Fruit fly (Drosophila melanogaster) whole organism, embryonic: ENCODE data around the gene Swip-1.

Experiments used
- Aef1 ChIP-seq: fragments of 200-800 bp; sonication (Bioruptor generic); IDR thresholded peaks from 3 replicates; pipeline ENCODE4 v1.3.6; 2022; ENCODE audit warnings: missing biosample characterization, missing genetic modification characterization
- Bgb ChIP-seq: fragments of 200-800 bp; sonication (Bioruptor generic); IDR thresholded peaks from 2 replicates; pipeline ENCODE4 v1.3.6; 2022; ENCODE audit warnings: missing biosample characterization, missing genetic modification characterization; ENCODE audit not compliant: partially characterized antibody
- CG10543 ChIP-seq: fragments of 200-800 bp; sonication (Bioruptor generic); optimal IDR thresholded peaks from 3 replicates; lab custom pipeline; 2017; ENCODE audit warnings: missing biosample characterization, mild to moderate bottlenecking, missing genetic modification characterization, moderate library complexity
- CG10565 ChIP-seq: fragments of 200-800 bp; sonication (Bioruptor generic); optimal IDR thresholded peaks from 3 replicates; lab custom pipeline; 2016; ENCODE audit warnings: missing biosample characterization, mild to moderate bottlenecking, missing genetic modification characterization
- CG10979 ChIP-seq: fragments of 200-800 bp; sonication (Bioruptor generic); optimal IDR thresholded peaks from 2 replicates; lab custom pipeline; 2018; ENCODE audit warnings: missing biosample characterization, mild to moderate bottlenecking, missing genetic modification characterization, moderate library complexity
- CG14050 ChIP-seq: fragments of 200-800 bp; sonication (Bioruptor generic); IDR thresholded peaks from 3 replicates; pipeline ENCODE4 v1.3.6; 2022; ENCODE audit warnings: missing biosample characterization, missing genetic modification characterization
- CG15073 ChIP-seq: fragments of 200-800 bp; sonication (Bioruptor generic); optimal IDR thresholded peaks from 2 replicates; lab custom pipeline; 2016; ENCODE audit warnings: missing biosample characterization, missing genetic modification characterization
- CG15269 ChIP-seq: fragments of 200-800 bp; sonication (Bioruptor generic); optimal IDR thresholded peaks from 2 replicates; lab custom pipeline; 2018; ENCODE audit warnings: missing biosample characterization, mild to moderate bottlenecking, missing genetic modification characterization, moderate library complexity
- CG1529 ChIP-seq: fragments of 200-800 bp; sonication (Bioruptor generic); optimal IDR thresholded peaks from 3 replicates; lab custom pipeline; 2018; ENCODE audit warnings: missing biosample characterization, missing genetic modification characterization
- CG15479 ChIP-seq: fragments of 200-800 bp; sonication (Bioruptor generic); optimal IDR thresholded peaks from 3 replicates; lab custom pipeline; 2019; ENCODE audit warnings: missing biosample characterization, mild to moderate bottlenecking, missing genetic modification characterization, moderate library complexity
- CG17568 ChIP-seq: fragments of 200-800 bp; sonication (Bioruptor generic); optimal IDR thresholded peaks from 2 replicates; lab custom pipeline; 2018; ENCODE audit warnings: missing biosample characterization, mild to moderate bottlenecking, missing genetic modification characterization, moderate library complexity
- CG4360 ChIP-seq: fragments of 200-800 bp; sonication (Bioruptor generic); IDR thresholded peaks from 2 replicates; pipeline ENCODE4 v1.3.6; 2022; ENCODE audit warnings: missing biosample characterization, missing genetic modification characterization
- CG4404 ChIP-seq: fragments of 200-800 bp; sonication (Bioruptor generic); IDR thresholded peaks from 2 replicates; pipeline ENCODE4 v1.3.6; 2022; ENCODE audit warnings: missing biosample characterization, missing genetic modification characterization
- CG5953 ChIP-seq: fragments of 200-800 bp; sonication (Bioruptor generic); IDR thresholded peaks from 2 replicates; pipeline ENCODE4 v1.3.6; 2022; ENCODE audit warnings: missing biosample characterization, missing genetic modification characterization
- CG6683 ChIP-seq: fragments of 200-800 bp; sonication (Bioruptor generic); optimal IDR thresholded peaks from 2 replicates; lab custom pipeline; 2017; ENCODE audit warnings: missing biosample characterization, mild to moderate bottlenecking, missing genetic modification characterization, missing genetic modification reagents
- CG8944 ChIP-seq: fragments of 200-800 bp; sonication (Bioruptor generic); optimal IDR thresholded peaks from 3 replicates; lab custom pipeline; 2016; ENCODE audit warnings: missing biosample characterization, missing genetic modification characterization
- CG9817 ChIP-seq: fragments of 200-800 bp; sonication (Bioruptor generic); optimal IDR thresholded peaks from 2 replicates; lab custom pipeline; 2018; ENCODE audit warnings: missing biosample characterization, mild to moderate bottlenecking, missing genetic modification characterization, moderate library complexity
- Camta ChIP-seq: fragments of 200-800 bp; sonication (Bioruptor generic); optimal IDR thresholded peaks from 2 replicates; lab custom pipeline; 2016; ENCODE audit warnings: missing biosample characterization, missing genetic modification characterization
- CoRest ChIP-seq: fragments of 200-800 bp; sonication (Bioruptor generic); optimal IDR thresholded peaks from 3 replicates; lab custom pipeline; 2018; ENCODE audit warnings: missing biosample characterization, mild to moderate bottlenecking, missing genetic modification characterization, moderate library complexity
- E2f1 ChIP-seq: fragments of 200-800 bp; sonication (Bioruptor generic); IDR thresholded peaks from 2 replicates; pipeline ENCODE4 v1.3.6; 2022; ENCODE audit warnings: missing biosample characterization, missing genetic modification characterization
- ERR ChIP-seq: fragments of 200-800 bp; sonication (Bioruptor generic); optimal IDR thresholded peaks from 2 replicates; lab custom pipeline; 2016; ENCODE audit warnings: missing biosample characterization, missing genetic modification characterization
- Ets65A ChIP-seq: fragments of 200-800 bp; sonication (Bioruptor generic); peaks from one replicate; lab custom pipeline; 2016; ENCODE audit warnings: missing biosample characterization, missing genetic modification characterization
- Fer1 ChIP-seq: fragments of 200-800 bp; sonication (Bioruptor generic); optimal IDR thresholded peaks from 2 replicates; lab custom pipeline; 2017; ENCODE audit warnings: missing biosample characterization, mild to moderate bottlenecking, missing genetic modification characterization
- H15 ChIP-seq: fragments of 200-800 bp; sonication (Bioruptor generic); IDR thresholded peaks from 3 replicates; pipeline ENCODE4 v1.3.6; 2022; ENCODE audit warnings: missing biosample characterization, missing genetic modification characterization
- Hsf ChIP-seq: fragments of 200-800 bp; sonication (Bioruptor generic); optimal IDR thresholded peaks from 3 replicates; lab custom pipeline; 2016; ENCODE audit warnings: missing biosample characterization, missing genetic modification characterization
- MTF-1 ChIP-seq: fragments of 200-800 bp; sonication (Bioruptor generic); optimal IDR thresholded peaks from 2 replicates; lab custom pipeline; 2018; ENCODE audit warnings: missing biosample characterization, mild to moderate bottlenecking, missing genetic modification characterization, borderline replicate concordance
- NFAT ChIP-seq: fragments of 200-800 bp; sonication (Bioruptor generic); IDR thresholded peaks from 2 replicates; pipeline ENCODE4 v1.3.6; 2022; ENCODE audit warnings: missing biosample characterization, missing genetic modification characterization
- Opbp ChIP-seq: fragments of 200-800 bp; sonication (Bioruptor generic); IDR thresholded peaks from 3 replicates; pipeline ENCODE4 v1.3.6; 2022; ENCODE audit warnings: missing biosample characterization, missing genetic modification characterization; ENCODE audit not compliant: partially characterized antibody
- Optix ChIP-seq: fragments of 200-800 bp; sonication (Bioruptor generic); IDR thresholded peaks from 3 replicates; pipeline ENCODE4 v1.3.6; 2022; ENCODE audit warnings: missing biosample characterization, missing genetic modification characterization
- Poxn ChIP-seq: fragments of 200-800 bp; sonication (Bioruptor generic); IDR thresholded peaks from 2 replicates; pipeline ENCODE4 v1.3.6; 2022; ENCODE audit warnings: missing biosample characterization, missing genetic modification characterization
- Stat92E ChIP-seq, 3 experiments: fragments of >200 bp in 2 of 3; fragments of 200-800 bp in 1 of 3; sonication (Bioruptor generic) in 1 of 3; optimal IDR thresholded peaks; 2 replicates each; lab custom pipeline; 2017 to 2019; ENCODE audit warnings: missing biosample characterization in 3 of 3, missing genetic modification characterization in 3 of 3, mild to moderate bottlenecking in 1 of 3, moderate library complexity in 1 of 3
- Taf1 ChIP-seq: fragments of 200-800 bp; sonication (Bioruptor generic); IDR thresholded peaks from 2 replicates; pipeline ENCODE4 v1.3.6; 2022; ENCODE audit warnings: missing biosample characterization, missing genetic modification characterization
- amos ChIP-seq: fragments of 200-800 bp; sonication (Bioruptor generic); IDR thresholded peaks from 2 replicates; pipeline ENCODE4 v1.3.6; 2022; ENCODE audit warnings: missing biosample characterization, missing genetic modification characterization; ENCODE audit not compliant: partially characterized antibody
- bbx ChIP-seq: fragments of 200-800 bp; sonication (Bioruptor generic); IDR thresholded peaks from 2 replicates; pipeline ENCODE4 v1.3.6; 2022; ENCODE audit warnings: missing biosample characterization, missing genetic modification characterization; ENCODE audit not compliant: partially characterized antibody
- chm ChIP-seq: fragments of 200-800 bp; sonication (Bioruptor generic); IDR thresholded peaks from 2 replicates; pipeline ENCODE4 v1.3.6; 2022; ENCODE audit warnings: missing biosample characterization, missing genetic modification characterization
- crc ChIP-seq: fragments of 200-800 bp; sonication (Bioruptor generic); optimal IDR thresholded peaks from 2 replicates; lab custom pipeline; 2016; ENCODE audit warnings: missing biosample characterization, missing genetic modification characterization
- danr ChIP-seq: fragments of 200-800 bp; sonication (Bioruptor generic); IDR thresholded peaks from 2 replicates; pipeline ENCODE4 v1.3.6; 2022; ENCODE audit warnings: missing biosample characterization, missing genetic modification characterization
- grau ChIP-seq: fragments of 200-800 bp; optimal IDR thresholded peaks from 3 replicates; lab custom pipeline; 2019; ENCODE audit warnings: missing biosample characterization, mild to moderate bottlenecking, missing genetic modification characterization, moderate library complexity
- kah ChIP-seq: fragments of 200-800 bp; sonication (Bioruptor generic); optimal IDR thresholded peaks from 2 replicates; lab custom pipeline; 2018; ENCODE audit warnings: missing biosample characterization, mild to moderate bottlenecking, missing genetic modification characterization
- nom ChIP-seq: fragments of 200-800 bp; sonication (Bioruptor generic); optimal IDR thresholded peaks from 2 replicates; lab custom pipeline; 2017; ENCODE audit warnings: missing biosample characterization, missing genetic modification characterization, mild to moderate bottlenecking, moderate library complexity, missing genetic modification reagents
- onecut ChIP-seq: fragments of 200-800 bp; sonication (Bioruptor generic); IDR thresholded peaks from 2 replicates; pipeline ENCODE4 v1.3.6; 2022; ENCODE audit warnings: missing biosample characterization, missing genetic modification characterization
- prd ChIP-seq, 3 experiments: fragments of >200 bp in 2 of 3; fragments of 200-800 bp in 1 of 3; sonication (Bioruptor generic) in 1 of 3; optimal IDR thresholded peaks in 2 of 3; IDR thresholded peaks in 1 of 3; 2 replicates in 2 of 3; 3 replicates in 1 of 3; pipeline versions ENCODE4 v1.3.6 to Lab custom; 2017 to 2022; ENCODE audit warnings: missing biosample characterization in 1 of 3, missing genetic modification characterization in 1 of 3
- sd ChIP-seq: fragments of 200-800 bp; sonication (Bioruptor generic); optimal IDR thresholded peaks from 3 replicates; lab custom pipeline; 2018; ENCODE audit warnings: missing biosample characterization, mild to moderate bottlenecking, missing genetic modification characterization, moderate library complexity
- seq ChIP-seq: fragments of 200-800 bp; sonication (Bioruptor generic); IDR thresholded peaks from 2 replicates; pipeline ENCODE4 v1.3.6; 2022; ENCODE audit warnings: missing biosample characterization, missing genetic modification characterization
- slbo ChIP-seq: fragments of 200-800 bp; sonication (Bioruptor generic); IDR thresholded peaks from 2 replicates; pipeline ENCODE4 v1.3.6; 2022; ENCODE audit warnings: missing biosample characterization, missing genetic modification characterization
- sna ChIP-seq: fragments of 200-800 bp; sonication (Bioruptor generic); IDR thresholded peaks from 2 replicates; pipeline ENCODE4 v1.3.6; 2022; ENCODE audit warnings: missing biosample characterization, missing genetic modification characterization; ENCODE audit not compliant: partially characterized antibody
- tio ChIP-seq: fragments of 200-800 bp; sonication (Bioruptor generic); optimal IDR thresholded peaks from 2 replicates; lab custom pipeline; 2017; ENCODE audit warnings: missing biosample characterization, missing genetic modification characterization, inconsistent platforms
- tna ChIP-seq: fragments of 200-800 bp; sonication (Bioruptor generic); IDR thresholded peaks from 2 replicates; pipeline ENCODE4 v1.3.6; 2022; ENCODE audit warnings: missing biosample characterization, missing genetic modification characterization; ENCODE audit not compliant: partially characterized antibody

Swip-1 gene

DNA sequence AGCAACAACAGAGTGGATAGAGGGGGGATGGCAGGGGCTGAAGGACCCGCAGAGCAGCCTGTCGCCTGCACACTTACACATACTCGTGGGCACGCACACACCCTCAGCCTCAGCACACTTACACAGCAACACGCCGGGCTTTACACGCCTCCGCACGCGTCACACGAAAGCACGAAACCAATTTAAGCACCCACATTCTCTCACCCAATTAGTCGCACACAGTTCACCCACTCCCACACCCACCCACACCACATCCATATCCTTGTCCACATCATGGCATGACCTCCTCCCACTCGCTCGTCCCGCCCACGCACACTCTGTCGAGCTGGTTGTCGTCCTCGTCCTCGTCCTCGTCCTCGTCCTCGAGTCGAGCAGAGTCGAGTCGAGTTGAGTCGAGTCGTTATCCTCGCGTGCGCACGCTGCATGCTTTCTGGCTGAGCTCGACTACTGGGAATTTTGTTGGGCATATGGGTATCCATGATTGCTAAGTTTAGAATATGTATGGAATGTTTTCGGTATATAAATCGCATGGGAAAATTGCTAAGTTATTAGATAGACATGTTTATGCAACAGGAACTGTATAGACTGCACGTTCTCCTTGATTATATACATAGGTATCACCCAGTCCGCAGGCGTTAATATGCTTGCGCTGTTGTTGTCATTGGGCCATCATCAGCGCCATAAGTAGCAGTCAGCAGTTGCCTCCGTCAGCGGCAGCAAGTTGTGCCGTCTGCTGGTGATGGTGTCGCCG, 25.0 kb upstream of the Swip-1 start (continued):
- TF ChIP-seq CG10979 (peak; percentile 75), CoRest (tag; lab: Kevin White, UChicago) (peak; percentile 84), Optix (GFP tag; lab: Robert Waterston, UW) (peak; percentile 88), Hsf (GFP tag; lab: Kevin White, UChicago) (peak; percentile 78), Opbp (GFP tag; lab: Robert Waterston, UW) (no peak), sna (GFP tag; lab: Robert Waterston, UW) (no peak), CG1529 (GFP tag; lab: Kevin White, UChicago) (peak; percentile 67), E2f1 (GFP tag; lab: Robert Waterston, UW) (peak; percentile 86), CG17568 (peak; percentile 69), Stat92E (GFP tag; optimal IDR thresholded peaks at IDR 0.05; lab: Kevin White, UChicago) (no peak), MTF-1 (GFP tag; lab: Kevin White, UChicago) (peak; percentile 33), tna (GFP tag; lab: Robert Waterston, UW) (no peak), amos (no peak), CG8944 (peak; percentile 81), Camta (peak; percentile 67), CG15479 (GFP tag; lab: Kevin White, UChicago) (no peak), CG6683 (GFP tag; lab: Kevin White, UChicago) (peak; percentile 60), Ets65A (peak; percentile 94), CG15073 (GFP tag; lab: Kevin White, UChicago) (no peak), kah (GFP tag; lab: Kevin White, UChicago) (no peak), bbx (no peak), CG15269 (peak; percentile 83), chm (GFP tag; lab: Robert Waterston, UW) (peak; percentile 79), prd (optimal IDR thresholded peaks at IDR 0.05; lab: Kevin White, UChicago) (no peak), prd (GFP tag; IDR thresholded peaks at IDR 0.05; lab: Robert Waterston, UW) (peak; percentile 92), CG4360 (GFP tag; lab: Robert Waterston, UW) (peak; percentile 36; the same call in 1 of the 2 replicates), CG9817 (tag; lab: Kevin White, UChicago) (peak; percentile 76), slbo (GFP tag; lab: Robert Waterston, UW) (peak; percentile 93), nom (GFP tag; lab: Kevin White, UChicago) (no peak), H15 (GFP tag; lab: Robert Waterston, UW) (peak; percentile 85), Taf1 (peak; percentile 71), CG14050 (GFP tag; lab: Robert Waterston, UW) (peak; percentile 76), seq (GFP tag; lab: Robert Waterston, UW) (peak; percentile 82), crc (GFP tag; lab: Kevin White, UChicago) (peak; percentile 60), Fer1 (GFP tag; lab: Kevin White, UChicago) (peak; percentile 89), CG10565 (GFP tag; lab: Kevin White, UChicago) (no peak), tio (GFP tag; lab: Kevin White, UChicago) (peak; percentile 66), danr (GFP tag; lab: Robert Waterston, UW) (peak; percentile 71), CG5953 (peak; percentile 82), sd (tag; lab: Kevin White, UChicago) (peak; percentile 64), Bgb (GFP tag; lab: Robert Waterston, UW) (peak; percentile 21; the same call in 1 of the 2 replicates), CG4404 (peak; percentile 76), ERR (peak; percentile 67), Aef1 (GFP tag; lab: Robert Waterston, UW) (peak; percentile 85), NFAT (GFP tag; lab: Robert Waterston, UW) (peak; percentile 69), CG10543 (GFP tag; lab: Kevin White, UChicago) (peak; percentile 73), grau (tag; lab: Kevin White, UChicago) (peak; percentile 84), onecut (GFP tag; lab: Robert Waterston, UW) (peak; percentile 59), Poxn (peak; percentile 66; the same call in 1 of the 2 replicates)
